Worm (Caenorhabditis elegans) whole organism, L2 larva: Measurements from ENCODE around the gene msp-31.
"Not testable (repeated sequence)": the region's sequence is repeated elsewhere in the genome, so short reads cannot be mapped to it uniquely, and the experiment has no call there.

Source experiments
- F13H6.1 ChIP-seq: sonication (generic microtip); optimal IDR thresholded peaks from 2 replicates; lab custom pipeline; 2016; ENCODE audit warnings: missing genetic modification characterization, missing compliant biosample characterization
- R02D3.7 ChIP-seq: fragments of 150-350 bp; optimal IDR thresholded peaks from 2 replicates; lab custom pipeline; 2014; ENCODE audit warnings: missing biosample characterization, missing genetic modification characterization
- Y55F3AM.14 ChIP-seq: fragments of 200-800 bp; sonication (Bioruptor generic); optimal IDR thresholded peaks from 2 replicates; lab custom pipeline; 2018; ENCODE audit warnings: mild to moderate bottlenecking, missing genetic modification characterization, missing compliant biosample characterization
- ZK546.5 ChIP-seq: sonication (generic microtip); optimal IDR thresholded peaks from 2 replicates; lab custom pipeline; 2017; ENCODE audit warnings: missing biosample characterization, missing genetic modification characterization
- ama-1 ChIP-seq: fragments of 150-350 bp; optimal IDR thresholded peaks from 2 replicates; lab custom pipeline; 2018; ENCODE audit warnings: inconsistent platforms
- blmp-1 ChIP-seq: sonication (generic microtip); optimal IDR thresholded peaks from 2 replicates; lab custom pipeline; 2017; ENCODE audit warnings: missing genetic modification characterization, mild to moderate bottlenecking, missing compliant biosample characterization, antibody characterized with exemption, moderate library complexity; ENCODE audit not compliant: insufficient read depth
- ceh-16 ChIP-seq: fragments of 150-350 bp; optimal IDR thresholded peaks from 2 replicates; lab custom pipeline; 2014; ENCODE audit warnings: missing biosample characterization, missing genetic modification characterization
- ceh-82 ChIP-seq: fragments of 150-350 bp; optimal IDR thresholded peaks from 2 replicates; lab custom pipeline; 2014; ENCODE audit warnings: missing biosample characterization, missing genetic modification characterization
- crh-2 ChIP-seq: sonication (generic microtip); optimal IDR thresholded peaks from 2 replicates; lab custom pipeline; 2017; ENCODE audit warnings: missing biosample characterization, missing genetic modification characterization
- egl-27 ChIP-seq: sonication (generic microtip); optimal IDR thresholded peaks from 3 replicates; lab custom pipeline; 2017; ENCODE audit warnings: missing biosample characterization, missing genetic modification reagents, missing genetic modification characterization
- elt-3 ChIP-seq: sonication (generic microtip); optimal IDR thresholded peaks from 2 replicates; lab custom pipeline; 2017; ENCODE audit warnings: missing biosample characterization, missing genetic modification characterization
- fos-1 ChIP-seq: fragments of 150-350 bp; optimal IDR thresholded peaks from 2 replicates; lab custom pipeline; 2014; ENCODE audit warnings: missing biosample characterization, missing genetic modification characterization
- gmeb-1 ChIP-seq: fragments of 150-350 bp; optimal IDR thresholded peaks from 2 replicates; lab custom pipeline; 2014; ENCODE audit warnings: missing biosample characterization, missing genetic modification characterization
- lin-13 ChIP-seq: fragments of 150-350 bp; optimal IDR thresholded peaks from 2 replicates; lab custom pipeline; 2014; ENCODE audit warnings: missing biosample characterization, missing genetic modification reagents, missing genetic modification characterization
- lin-39 ChIP-seq: fragments of 150-350 bp; optimal IDR thresholded peaks from 2 replicates; lab custom pipeline; 2014; ENCODE audit warnings: missing biosample characterization, missing genetic modification reagents, missing genetic modification characterization
- lsy-2 ChIP-seq, 2 experiments: fragments of 150-350 bp in 1 of 2; sonication (generic microtip) in 1 of 2; optimal IDR thresholded peaks; 2 replicates each; lab custom pipeline; 2014 to 2017; ENCODE audit warnings: missing biosample characterization in 2 of 2, missing genetic modification characterization in 2 of 2
- mab-5 ChIP-seq: fragments of 150-350 bp; optimal IDR thresholded peaks from 2 replicates; lab custom pipeline; 2014; ENCODE audit warnings: missing biosample characterization, missing genetic modification characterization
- mbf-1 ChIP-seq: sonication (generic microtip); optimal IDR thresholded peaks from 2 replicates; lab custom pipeline; 2017; ENCODE audit warnings: missing biosample characterization, missing genetic modification characterization
- mdl-1 ChIP-seq, 2 experiments: fragments of 150-350 bp in 1 of 2; sonication (generic microtip) in 1 of 2; optimal IDR thresholded peaks; 2 replicates each; lab custom pipeline; 2017; ENCODE audit warnings: missing biosample characterization in 2 of 2, missing genetic modification characterization in 2 of 2
- nhr-11 ChIP-seq: fragments of 150-350 bp; optimal IDR thresholded peaks from 2 replicates; lab custom pipeline; 2014; ENCODE audit warnings: missing biosample characterization, missing genetic modification characterization
- nhr-129 ChIP-seq: fragments of 150-350 bp; optimal IDR thresholded peaks from 2 replicates; lab custom pipeline; 2014; ENCODE audit warnings: missing biosample characterization, missing genetic modification characterization
- peb-1 ChIP-seq: fragments of 150-350 bp; optimal IDR thresholded peaks from 2 replicates; lab custom pipeline; 2014; ENCODE audit warnings: missing biosample characterization, missing genetic modification characterization
- sem-4 ChIP-seq: fragments of 150-350 bp; optimal IDR thresholded peaks from 2 replicates; lab custom pipeline; 2014; ENCODE audit warnings: missing biosample characterization, missing genetic modification reagents, missing genetic modification characterization
- sma-3 ChIP-seq: sonication (generic microtip); optimal IDR thresholded peaks from 2 replicates; lab custom pipeline; 2016; ENCODE audit warnings: missing genetic modification reagents, missing genetic modification characterization, missing compliant biosample characterization
- sma-9 ChIP-seq, 2 experiments: fragments of 150-350 bp in 1 of 2; sonication (generic microtip) in 1 of 2; optimal IDR thresholded peaks; 2 replicates each; lab custom pipeline; 2014 to 2016; ENCODE audit warnings: missing genetic modification characterization in 2 of 2, mild to moderate bottlenecking in 1 of 2, missing biosample characterization in 1 of 2, missing compliant biosample characterization in 1 of 2, missing genetic modification reagents in 1 of 2, moderate library complexity in 1 of 2
- unc-39 ChIP-seq: fragments of 150-350 bp; optimal IDR thresholded peaks from 2 replicates; lab custom pipeline; 2014; ENCODE audit warnings: missing biosample characterization, missing genetic modification characterization
- unc-55 ChIP-seq: fragments of 150-350 bp; sonication (generic microtip); optimal IDR thresholded peaks from 3 replicates; lab custom pipeline; 2014; ENCODE audit warnings: missing biosample characterization, missing genetic modification reagents, missing genetic modification characterization
- unc-62 ChIP-seq: fragments of 150-350 bp; optimal IDR thresholded peaks from 2 replicates; lab custom pipeline; 2014; ENCODE audit warnings: missing biosample characterization, missing genetic modification reagents, missing genetic modification characterization
- ztf-11 ChIP-seq: sonication (generic microtip); optimal IDR thresholded peaks from 2 replicates; lab custom pipeline; 2017; ENCODE audit warnings: missing biosample characterization, missing genetic modification characterization
- ztf-4 ChIP-seq: fragments of 150-350 bp; optimal IDR thresholded peaks from 2 replicates; lab custom pipeline; 2014; ENCODE audit warnings: missing biosample characterization, missing genetic modification characterization

msp-31 gene

ce11 chrII:4934954-4935353 lies 18.6 kb upstream of the msp-31 start, which contains the start of gene gst-30:
gst-30 (minus strand) TSS chrII:4935054.
- TF ChIP-seq nhr-129 (tag; lab: Kevin White, UChicago) (no peak), ceh-16 (no peak), peb-1 (tag; lab: Kevin White, UChicago) (no peak), egl-27 (tag; lab: Kevin White, UChicago) (no peak), mdl-1 (tag; optimal IDR thresholded peaks at IDR 0.05; lab: Kevin White, UChicago) (no peak), lin-13 (GFP tag; lab: Kevin White, UChicago) (no peak), mbf-1 (no peak), blmp-1 (tag; lab: Kevin White, UChicago) (no peak), ama-1 (no peak), Y55F3AM.14 (no peak), ztf-4 (tag; lab: Kevin White, UChicago) (no peak), unc-39 (tag; lab: Kevin White, UChicago) (no peak), nhr-11 (tag; lab: Kevin White, UChicago) (no peak), mab-5 (no peak), ceh-82 (tag; lab: Kevin White, UChicago) (no peak), F13H6.1 (tag; lab: Kevin White, UChicago) (no peak)

DNA sequence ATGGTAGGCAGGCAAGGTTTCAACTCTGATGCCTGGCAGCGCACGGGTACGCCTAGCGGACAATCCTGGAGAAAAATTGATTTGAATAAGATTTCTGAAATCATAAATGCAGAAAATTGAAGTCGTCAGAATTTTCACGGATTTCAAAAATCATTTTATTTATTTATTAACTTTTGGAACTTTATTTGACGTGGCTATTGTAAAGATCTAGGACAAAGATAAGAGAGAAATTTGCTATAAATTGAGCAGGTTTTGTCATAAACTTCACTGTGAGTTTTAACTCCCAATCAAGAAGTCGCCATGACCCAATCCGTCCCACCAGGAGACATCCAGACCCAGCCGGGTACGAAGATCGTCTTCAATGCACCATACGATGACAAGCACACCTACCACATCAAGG lies 16.4 kb upstream of the msp-31 start, which contains the start of gene msp-152:
Gene msp-152, plus strand, starts transcription at position 301 of the 400 bp plus-strand sequence.
- not testable (repeated sequence) for TF ChIP-seq lsy-2 (tag; optimal IDR thresholded peaks at IDR 0.05; lab: Kevin White, UChicago); mdl-1 (tag; optimal IDR thresholded peaks at IDR 0.05; lab: Kevin White, UChicago); lin-13 (GFP tag; lab: Kevin White, UChicago)

DNA sequence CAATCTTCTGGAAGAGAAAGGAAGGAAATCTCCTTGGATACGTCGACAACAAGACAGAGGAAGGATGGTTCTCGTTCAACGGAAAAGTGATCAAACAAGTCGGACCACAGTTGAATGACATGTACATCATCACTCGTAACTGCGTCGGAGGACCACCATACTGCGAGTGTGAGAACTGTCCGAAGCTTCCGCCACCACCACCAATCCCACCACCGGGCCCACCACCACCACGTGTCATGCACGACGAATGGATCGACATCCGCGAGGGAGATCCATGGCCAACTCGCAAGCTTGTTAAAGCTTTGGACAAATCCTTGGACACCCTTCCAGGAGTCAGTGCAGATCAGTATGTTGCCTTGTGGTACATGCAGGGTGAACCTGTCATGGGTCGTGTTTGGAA lies 14.9 kb upstream of the msp-31 start:
- no peak for TF ChIP-seq ztf-11 (tag; lab: Kevin White, UChicago)
- no peak for TF ChIP-seq ZK546.5 (tag; lab: Kevin White, UChicago)
- TF ChIP-seq ceh-82 (tag; lab: Kevin White, UChicago) = no peak
- TF ChIP-seq mab-5 = no peak
- TF ChIP-seq sem-4 (tag; lab: Kevin White, UChicago) = no peak
- no peak for TF ChIP-seq unc-62

DNA sequence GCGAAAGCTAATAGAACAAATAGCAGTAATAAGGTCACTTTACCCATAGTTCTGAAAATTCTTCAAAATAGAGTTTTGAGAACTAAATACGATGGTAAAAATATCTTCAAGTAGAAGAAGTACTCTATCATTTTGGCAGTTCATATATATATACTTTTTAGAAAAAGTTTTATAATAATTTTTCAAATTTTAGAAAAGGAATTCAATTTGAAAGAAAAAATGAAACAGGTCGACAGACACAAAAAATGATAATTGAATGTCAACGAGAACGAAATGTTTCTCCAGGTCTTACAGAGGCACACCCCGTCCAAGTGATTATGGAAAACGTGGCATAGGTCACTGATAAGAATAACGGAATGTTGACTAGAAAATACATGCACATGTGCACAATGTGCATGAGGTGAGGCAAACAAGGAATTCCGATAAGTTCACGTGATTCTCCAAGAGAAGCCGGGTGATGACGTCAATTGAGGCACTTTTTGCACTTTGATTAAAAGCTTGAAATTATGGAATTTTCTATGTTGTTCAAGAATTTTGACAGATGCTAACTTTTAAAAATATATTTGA lies 8.9 kb upstream of the msp-31 start, which contains the start of gene aagr-2:
Gene aagr-2, minus strand, starts transcription at position 51 of the 567 bp plus-strand sequence.
- peak in 1 of 2 experiments; percentile 47 for TF ChIP-seq mdl-1 (tag; optimal IDR thresholded peaks at IDR 0.05; lab: Kevin White, UChicago)
- peak; percentile 95 for TF ChIP-seq crh-2 (tag; lab: Kevin White, UChicago)
- TF ChIP-seq sma-9 (GFP tag; optimal IDR thresholded peaks at IDR 0.05; lab: Kevin White, UChicago) = peak; percentile 93
- no peak for TF ChIP-seq sma-9 (tag; optimal IDR thresholded peaks at IDR 0.05; lab: Kevin White, UChicago)
- TF ChIP-seq nhr-11 (tag; lab: Kevin White, UChicago) = no peak
- TF ChIP-seq fos-1 = peak; percentile 93
- TF ChIP-seq F13H6.1 (tag; lab: Kevin White, UChicago) = peak; percentile 62
- peak; percentile 10 for TF ChIP-seq sma-3 (GFP tag; lab: Kevin White, UChicago)
- TF ChIP-seq ceh-16 = no peak
- peak; percentile 9 for TF ChIP-seq gmeb-1 (tag; lab: Kevin White, UChicago)
- TF ChIP-seq R02D3.7 (tag; lab: Kevin White, UChicago) = no peak

DNA sequence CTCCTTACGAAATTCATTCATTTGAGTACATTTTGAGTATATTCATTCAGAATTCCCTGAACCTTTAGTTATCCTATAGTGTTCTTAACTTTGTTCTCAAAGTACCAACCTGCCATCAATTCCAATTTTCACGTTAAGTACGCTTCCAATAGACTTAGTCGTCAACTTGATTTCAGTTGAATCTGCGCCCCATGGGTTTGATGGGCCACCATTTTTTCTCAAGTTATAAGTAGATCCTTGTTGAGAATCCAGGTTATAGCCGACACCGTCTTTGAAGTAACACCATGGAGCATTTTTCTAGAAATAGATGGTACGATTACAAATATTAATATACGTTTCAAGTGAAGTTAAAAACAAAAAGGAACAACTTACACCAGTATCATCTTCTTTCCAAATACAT lies 8.4 kb upstream of the msp-31 start:
- no peak for TF ChIP-seq lin-39 (tag; lab: Kevin White, UChicago)
- no peak for TF ChIP-seq elt-3 (tag; lab: Kevin White, UChicago)
- no peak for TF ChIP-seq ceh-16
- TF ChIP-seq gmeb-1 (tag; lab: Kevin White, UChicago) = no peak
- no peak for TF ChIP-seq unc-62
- no peak for TF ChIP-seq ztf-4 (tag; lab: Kevin White, UChicago)
- no peak for TF ChIP-seq unc-39 (tag; lab: Kevin White, UChicago)
- TF ChIP-seq ZK546.5 (tag; lab: Kevin White, UChicago) = no peak
- TF ChIP-seq nhr-129 (tag; lab: Kevin White, UChicago) = no peak
- TF ChIP-seq unc-55 (GFP tag; lab: Kevin White, UChicago) = no peak
- no peak for TF ChIP-seq F13H6.1 (tag; lab: Kevin White, UChicago)

DNA sequence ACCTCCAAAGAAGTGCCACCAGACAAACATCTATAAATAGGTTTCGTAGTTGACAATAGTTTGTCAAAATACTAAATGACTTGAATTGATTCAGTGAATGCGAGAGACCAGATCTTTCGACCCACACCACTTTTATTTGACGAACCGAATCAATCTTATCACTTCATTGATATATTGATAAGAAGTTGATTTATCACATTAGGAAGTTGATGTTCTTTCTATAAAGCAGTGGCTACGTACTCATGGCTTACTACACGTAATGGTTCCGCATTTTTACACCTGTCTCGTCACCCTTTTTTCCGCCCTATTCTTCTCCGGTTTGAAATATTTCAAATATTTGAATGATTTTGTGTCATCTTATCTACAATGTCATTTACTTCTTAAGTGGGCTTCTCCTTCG lies 4.2 kb upstream of the msp-31 start:
- TF ChIP-seq sma-3 (GFP tag; lab: Kevin White, UChicago) (peak; percentile 18), fos-1 (peak; percentile 62), nhr-11 (tag; lab: Kevin White, UChicago) (no peak)
